Fruit fly (Drosophila melanogaster): Measurements from ENCODE around the gene cv-c.

DNA sequence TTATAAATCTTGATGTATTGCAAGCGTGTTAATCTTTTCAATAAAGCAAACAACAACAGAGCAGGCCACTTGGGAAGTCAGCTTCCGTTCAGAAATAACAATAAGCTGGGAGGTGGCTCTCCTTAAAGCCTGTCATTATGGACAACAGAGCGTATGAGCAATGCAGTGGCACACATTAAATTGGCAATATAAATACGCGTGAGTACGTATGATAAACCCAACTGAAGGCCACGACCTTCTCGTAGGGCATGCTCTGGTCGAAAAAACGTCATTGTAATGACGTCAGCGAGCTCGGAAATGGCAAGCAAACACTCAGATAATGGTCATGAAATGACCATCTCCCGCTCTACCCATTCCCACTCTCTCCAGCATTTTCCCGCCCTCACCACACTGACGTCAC lies 74.9 kb downstream of the cv-c start:
- TF ChIP-seq CG8119 (GFP tag; IDR thresholded peaks at IDR 0.05) (no peak), net (GFP tag; optimal IDR thresholded peaks at IDR 0.05) (no peak), CG31627 (GFP tag; optimal IDR thresholded peaks at IDR 0.05) (no peak), Smox (GFP tag; optimal IDR thresholded peaks at IDR 0.05) (no peak), CG7368 (GFP tag; optimal IDR thresholded peaks at IDR 0.05) (no peak), acj6 (GFP tag; optimal IDR thresholded peaks at IDR 0.05) (no peak), Ets96B (tag; optimal IDR thresholded peaks at IDR 0.05) (no peak), CG6276 (GFP tag; optimal IDR thresholded peaks at IDR 0.05) (no peak), CG6792 (GFP tag; optimal IDR thresholded peaks at IDR 0.05) (no peak), CG6854 (GFP tag; optimal IDR thresholded peaks at IDR 0.05) (no peak), cyc (GFP tag; optimal IDR thresholded peaks at IDR 0.05) (no peak)

Measured in whole organism, prepupa.